Worm (Caenorhabditis elegans): ENCODE results near the gene mps-4.

The mps-4 gene

ce11 chrIII:8286824-8287223 lies 15.2 kb upstream of the mps-4 start:
- TF ChIP-seq sea-1 (GFP tag; conservative IDR thresholded peaks at IDR 0.05) (no peak), ama-1 (optimal IDR thresholded peaks at IDR 0.05) (no peak), aly-1 (tag; optimal IDR thresholded peaks at IDR 0.05) (no peak), B0310.2 (tag; optimal IDR thresholded peaks at IDR 0.05) (no peak), ceh-36 (tag; optimal IDR thresholded peaks at IDR 0.05) (no peak), scrt-1 (GFP tag; IDR thresholded peaks at IDR 0.05) (no peak), tbx-11 (GFP tag; IDR thresholded peaks at IDR 0.05) (no peak), hmg-4 (GFP tag; optimal IDR thresholded peaks at IDR 0.05) (no peak), flt-1 (GFP tag; IDR thresholded peaks at IDR 0.05) (no peak), F13C5.2 (tag; optimal IDR thresholded peaks at IDR 0.05) (no peak)

DNA sequence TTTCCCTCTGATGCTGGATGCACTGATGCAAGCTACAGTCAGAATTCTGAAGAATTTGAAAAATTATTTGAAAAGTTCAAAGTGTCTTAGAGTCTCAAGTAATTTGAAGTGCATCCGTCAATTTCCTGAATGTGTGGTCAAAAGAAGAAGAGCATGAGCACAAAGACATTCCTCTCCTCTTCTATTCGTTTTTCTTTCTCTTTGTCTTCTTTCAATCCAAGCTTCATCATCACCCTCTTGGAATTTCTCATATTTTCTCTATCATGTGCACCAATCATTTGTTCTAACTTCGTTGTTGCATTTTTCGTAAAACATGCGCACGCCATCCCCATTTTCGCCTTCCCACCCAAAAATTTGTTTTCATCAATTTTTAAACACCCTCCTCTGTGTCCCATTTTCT lies 14.4 kb upstream of the mps-4 start:
- TF ChIP-seq tra-4 (tag; optimal IDR thresholded peaks at IDR 0.05), result no peak
- no peak for TF ChIP-seq ets-7 (tag; optimal IDR thresholded peaks at IDR 0.05)
- no peak for TF ChIP-seq ama-1 (optimal IDR thresholded peaks at IDR 0.05)
- TF ChIP-seq B0310.2 (tag; optimal IDR thresholded peaks at IDR 0.05), result no peak
- no peak for TF ChIP-seq ceh-36 (tag; optimal IDR thresholded peaks at IDR 0.05)
- TF ChIP-seq F13C5.2 (tag; optimal IDR thresholded peaks at IDR 0.05), result no peak
- no peak for TF ChIP-seq tbx-11 (GFP tag; IDR thresholded peaks at IDR 0.05)
- no peak for TF ChIP-seq hnd-1 (tag; optimal IDR thresholded peaks at IDR 0.05)
- no peak for TF ChIP-seq hmg-4 (GFP tag; optimal IDR thresholded peaks at IDR 0.05)
- TF ChIP-seq scrt-1 (GFP tag; IDR thresholded peaks at IDR 0.05), result no peak
- no peak for TF ChIP-seq pes-1 (GFP tag; IDR thresholded peaks at IDR 0.05)
- no peak for TF ChIP-seq sea-1 (GFP tag; conservative IDR thresholded peaks at IDR 0.05)
- TF ChIP-seq hmbx-1 (tag; optimal IDR thresholded peaks at IDR 0.05), result no peak
- no peak for TF ChIP-seq aly-1 (tag; optimal IDR thresholded peaks at IDR 0.05)
- TF ChIP-seq flt-1 (GFP tag; IDR thresholded peaks at IDR 0.05), result no peak

- TF ChIP-seq F13C5.2 (tag; optimal IDR thresholded peaks at IDR 0.05) (no peak), B0310.2 (tag; optimal IDR thresholded peaks at IDR 0.05) (no peak), scrt-1 (GFP tag; IDR thresholded peaks at IDR 0.05) (no peak), sea-1 (GFP tag; conservative IDR thresholded peaks at IDR 0.05) (no peak)
Measured at ce11 chrIII:8283525-8283924, 11.9 kb upstream of the mps-4 start.

DNA sequence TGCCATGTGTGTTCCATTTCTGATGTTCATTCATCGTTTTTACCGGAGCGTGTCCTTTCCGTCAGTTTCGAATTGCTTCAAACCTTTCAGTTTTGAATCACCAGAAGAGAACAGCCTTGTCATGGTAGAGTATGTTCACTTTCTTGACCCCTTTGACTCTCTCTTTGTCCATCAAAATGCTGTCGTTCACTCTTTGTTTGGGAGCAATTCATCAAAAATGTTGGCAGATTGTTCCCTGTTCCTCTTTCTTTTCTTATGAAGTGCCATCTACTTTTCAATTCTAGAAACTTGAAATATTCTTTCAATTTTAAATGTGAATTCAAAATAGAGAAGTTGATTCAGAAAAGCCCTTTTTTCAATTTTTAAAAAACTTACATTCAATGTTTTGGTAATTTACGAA lies 9.7 kb upstream of the mps-4 start:
- TF ChIP-seq aly-1 (tag; optimal IDR thresholded peaks at IDR 0.05) (no peak), ceh-13 (GFP tag; optimal IDR thresholded peaks at IDR 0.05) (no peak), hnd-1 (tag; optimal IDR thresholded peaks at IDR 0.05) (no peak), ets-7 (tag; optimal IDR thresholded peaks at IDR 0.05) (no peak), ceh-36 (tag; optimal IDR thresholded peaks at IDR 0.05) (no peak), scrt-1 (GFP tag; IDR thresholded peaks at IDR 0.05) (no peak), ama-1 (optimal IDR thresholded peaks at IDR 0.05) (no peak), B0310.2 (tag; optimal IDR thresholded peaks at IDR 0.05) (no peak)

DNA sequence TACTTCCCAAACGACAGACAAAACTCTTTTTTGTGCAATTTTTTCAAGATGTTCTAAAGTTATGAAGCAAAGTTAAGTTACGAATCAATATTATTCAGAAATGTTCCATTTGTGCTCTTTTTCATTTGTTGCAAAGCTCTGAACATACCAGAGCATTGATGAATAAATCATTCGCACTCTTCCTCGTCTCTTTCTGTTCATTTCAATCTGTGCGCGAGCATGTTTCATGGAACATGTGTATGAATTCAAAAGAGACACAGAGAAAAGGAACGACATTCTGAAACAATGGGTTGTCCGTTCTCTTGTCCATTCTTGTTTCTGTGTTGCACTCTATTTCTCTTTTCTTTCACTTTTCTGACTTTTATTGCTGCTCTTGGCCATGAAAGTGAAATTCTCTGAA lies 8.8 kb upstream of the mps-4 start:
- TF ChIP-seq pes-1 (GFP tag; IDR thresholded peaks at IDR 0.05) (no peak), tra-4 (tag; optimal IDR thresholded peaks at IDR 0.05) (no peak), tbx-11 (GFP tag; IDR thresholded peaks at IDR 0.05) (no peak), aly-1 (tag; optimal IDR thresholded peaks at IDR 0.05) (no peak), ets-7 (tag; optimal IDR thresholded peaks at IDR 0.05) (no peak), scrt-1 (GFP tag; IDR thresholded peaks at IDR 0.05) (no peak), hmg-4 (GFP tag; optimal IDR thresholded peaks at IDR 0.05) (no peak)

DNA sequence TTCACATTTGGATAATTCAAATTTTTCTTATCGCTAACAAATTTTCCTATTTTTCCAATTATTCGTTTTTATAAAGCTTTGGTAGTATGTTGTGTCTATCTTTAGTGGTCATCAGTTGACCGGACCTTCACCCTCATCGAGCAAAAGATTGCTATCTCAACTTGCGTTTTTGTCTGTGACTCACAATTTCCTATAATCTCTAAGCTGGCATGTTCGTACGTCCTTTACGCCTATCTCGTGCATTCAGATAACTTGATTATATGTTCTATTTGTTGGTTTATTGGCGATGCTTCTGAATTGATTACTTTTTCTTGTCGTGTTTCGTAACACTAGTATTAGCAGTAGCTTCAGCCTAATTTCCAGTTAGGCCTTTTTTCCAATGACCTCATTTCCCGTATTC lies 8.0 kb upstream of the mps-4 start:
- TF ChIP-seq tbx-11 (GFP tag; IDR thresholded peaks at IDR 0.05) (no peak), aly-1 (tag; optimal IDR thresholded peaks at IDR 0.05) (no peak), ama-1 (optimal IDR thresholded peaks at IDR 0.05) (no peak), tbx-37 (GFP tag; conservative IDR thresholded peaks at IDR 0.05) (no peak), flt-1 (GFP tag; IDR thresholded peaks at IDR 0.05) (no peak)

- TF ChIP-seq ama-1 (optimal IDR thresholded peaks at IDR 0.05) (no peak), tbx-11 (GFP tag; IDR thresholded peaks at IDR 0.05) (no peak), hnd-1 (tag; optimal IDR thresholded peaks at IDR 0.05) (no peak), ceh-13 (GFP tag; optimal IDR thresholded peaks at IDR 0.05) (no peak), sea-1 (GFP tag; conservative IDR thresholded peaks at IDR 0.05) (no peak), ceh-36 (tag; optimal IDR thresholded peaks at IDR 0.05) (no peak), pes-1 (GFP tag; IDR thresholded peaks at IDR 0.05) (no peak), B0310.2 (tag; optimal IDR thresholded peaks at IDR 0.05) (no peak)
Measured at ce11 chrIII:8278801-8279200, 7.2 kb upstream of the mps-4 start, which contains the start of gene mig-10. mig-10 (plus strand) TSS chrIII:8279101.

DNA sequence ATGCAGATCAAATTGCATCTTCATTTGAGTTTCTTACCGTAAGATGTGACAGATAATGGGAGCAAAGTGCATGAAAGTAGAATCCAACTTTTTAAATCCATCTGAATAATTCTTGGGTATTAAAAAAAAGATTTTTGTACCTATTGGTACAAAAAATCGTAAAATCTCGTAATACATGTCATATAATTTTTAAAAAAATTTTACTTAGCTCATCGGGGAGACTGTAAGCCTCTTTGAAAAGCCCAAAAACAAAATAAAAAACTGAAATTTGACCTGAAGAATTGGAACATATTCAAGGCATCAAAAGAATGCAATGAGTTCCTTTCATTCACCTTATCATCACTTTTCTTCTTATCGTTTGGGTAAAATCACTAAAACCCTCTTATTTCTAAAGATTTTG lies 4.3 kb upstream of the mps-4 start, which contains the start of gene clec-160:
clec-160 (minus strand) TSS at position 101 of the 400 bp plus-strand sequence.
- TF ChIP-seq F13C5.2 (tag; optimal IDR thresholded peaks at IDR 0.05), result no peak
- no peak for TF ChIP-seq tbx-37 (GFP tag; conservative IDR thresholded peaks at IDR 0.05)
- TF ChIP-seq ama-1 (optimal IDR thresholded peaks at IDR 0.05), result no peak
- TF ChIP-seq ceh-36 (tag; optimal IDR thresholded peaks at IDR 0.05), result no peak
- no peak for TF ChIP-seq tra-4 (tag; optimal IDR thresholded peaks at IDR 0.05)
- no peak for TF ChIP-seq flt-1 (GFP tag; IDR thresholded peaks at IDR 0.05)
- TF ChIP-seq aly-1 (tag; optimal IDR thresholded peaks at IDR 0.05), result no peak
- no peak for TF ChIP-seq scrt-1 (GFP tag; IDR thresholded peaks at IDR 0.05)
- TF ChIP-seq hnd-1 (tag; optimal IDR thresholded peaks at IDR 0.05), result no peak
- TF ChIP-seq pes-1 (GFP tag; IDR thresholded peaks at IDR 0.05), result no peak
- TF ChIP-seq ceh-13 (GFP tag; optimal IDR thresholded peaks at IDR 0.05), result no peak
- TF ChIP-seq ets-7 (tag; optimal IDR thresholded peaks at IDR 0.05), result no peak
- TF ChIP-seq sea-1 (GFP tag; conservative IDR thresholded peaks at IDR 0.05), result no peak
- TF ChIP-seq hmg-4 (GFP tag; optimal IDR thresholded peaks at IDR 0.05), result no peak
- TF ChIP-seq B0310.2 (tag; optimal IDR thresholded peaks at IDR 0.05), result no peak
- no peak for TF ChIP-seq tbx-11 (GFP tag; IDR thresholded peaks at IDR 0.05)
- no peak for TF ChIP-seq hmbx-1 (tag; optimal IDR thresholded peaks at IDR 0.05)
